Fruit fly (Drosophila melanogaster): ENCODE data around the gene TwdlG.

DNA sequence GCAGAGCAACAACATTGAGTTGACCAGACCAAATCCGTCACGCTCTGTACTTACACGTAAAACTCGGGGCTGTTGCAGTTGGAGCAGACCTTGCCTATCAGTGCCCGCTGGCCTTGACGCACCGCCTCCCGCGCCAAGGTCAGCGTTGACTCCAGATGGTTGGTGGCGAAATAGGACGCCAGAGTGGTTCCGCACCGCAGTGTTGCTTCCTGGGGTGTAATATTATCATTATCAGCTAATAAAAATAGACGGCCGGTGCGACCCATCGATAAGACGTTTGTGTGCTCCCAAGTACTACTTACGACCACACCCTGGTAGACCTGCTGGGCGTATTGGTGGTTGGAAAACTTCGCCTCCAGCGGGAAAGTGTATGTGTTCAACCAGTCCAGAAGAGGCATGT, 22.7 kb downstream of the TwdlG start:
- TF ChIP-seq her (GFP tag; optimal IDR thresholded peaks at IDR 0.05) (no peak), CG1233 (GFP tag; optimal IDR thresholded peaks at IDR 0.05) (no peak), NK7.1 (GFP tag; optimal IDR thresholded peaks at IDR 0.05) (no peak), CG12236 (GFP tag; optimal IDR thresholded peaks at IDR 0.05) (no peak), CG13894 (tag; optimal IDR thresholded peaks at IDR 0.05) (no peak), bowl (GFP tag; IDR thresholded peaks at IDR 0.05) (no peak), br (optimal IDR thresholded peaks at IDR 0.05) (no peak)

All from whole organism, embryonic.